Worm (Caenorhabditis elegans) whole organism, L4/young adult: ENCODE measurements around the gene ZK1307.4.

Experiments
- dao-5 ChIP-seq: sonication (generic microtip); optimal IDR thresholded peaks from 2 replicates; lab custom pipeline; 2016; ENCODE audit warnings: missing genotype, missing genetic modification characterization, moderate library complexity, missing compliant biosample characterization
- him-1 ChIP-seq: sonication (generic microtip); optimal IDR thresholded peaks from 2 replicates; lab custom pipeline; 2016; ENCODE audit warnings: missing genotype, missing genetic modification reagents, missing genetic modification characterization, missing compliant biosample characterization

ce11 chrII:9691839-9692238 is 40.2 kb upstream of the ZK1307.4 start, which contains the start of gene nlp-11:
- no peak for TF ChIP-seq him-1
- no peak for TF ChIP-seq dao-5 (tag; lab: Kevin White, UChicago)
